Worm (Caenorhabditis elegans) whole organism, young adult: ENCODE measurements around the gene T13F3.6.

Source experiments
- B0336.3 ChIP-seq: fragments of 200-800 bp; sonication (Bioruptor generic); IDR thresholded peaks from 2 replicates; pipeline ENCODE4 v1.3.6; 2022; ENCODE audit warnings: missing genetic modification characterization, missing compliant biosample characterization
- C06A6.2 ChIP-seq: fragments of 200-800 bp; sonication (Bioruptor generic); conservative IDR thresholded peaks from 2 replicates; pipeline ENCODE4 v1.3.6; 2022; ENCODE audit warnings: missing genetic modification characterization, missing compliant biosample characterization
- D2030.7 ChIP-seq: fragments of 200-800 bp; sonication (Bioruptor generic); IDR thresholded peaks from 2 replicates; pipeline ENCODE4 v1.3.6; 2022; ENCODE audit warnings: missing genetic modification reagents, missing genetic modification characterization, missing compliant biosample characterization
- F33H1.4 ChIP-seq: fragments of 200-800 bp; sonication (Bioruptor generic); IDR thresholded peaks from 2 replicates; pipeline ENCODE4 v1.3.6; 2022; ENCODE audit warnings: missing genetic modification reagents, missing genetic modification characterization, missing compliant biosample characterization
- F49E8.2 ChIP-seq: sonication (generic microtip); optimal IDR thresholded peaks from 3 replicates; lab custom pipeline; 2017; ENCODE audit warnings: missing genetic modification characterization, mild to moderate bottlenecking, missing compliant biosample characterization, antibody characterized with exemption, moderate library complexity; ENCODE audit not compliant: insufficient read depth
- Y53G8AR.9 ChIP-seq: fragments of 200-800 bp; sonication (Bioruptor generic); conservative IDR thresholded peaks from 2 replicates; pipeline ENCODE4 v1.3.6; 2022; ENCODE audit warnings: missing genetic modification reagents, missing genetic modification characterization, missing compliant biosample characterization
- aptf-2 ChIP-seq: fragments of 200-800 bp; sonication (Bioruptor generic); conservative IDR thresholded peaks from 2 replicates; pipeline ENCODE4 v1.3.6; 2022; ENCODE audit warnings: missing genetic modification reagents, missing genetic modification characterization, missing compliant biosample characterization
- attf-5 ChIP-seq: fragments of 200-800 bp; sonication (Bioruptor generic); optimal IDR thresholded peaks from 2 replicates; lab custom pipeline; 2018; ENCODE audit warnings: mild to moderate bottlenecking, missing genetic modification characterization, missing compliant biosample characterization
- attf-6 ChIP-seq: fragments of 200-800 bp; sonication (Bioruptor generic); IDR thresholded peaks from 2 replicates; pipeline ENCODE4 v1.3.6; 2022; ENCODE audit warnings: missing genetic modification reagents, missing genetic modification characterization, missing compliant biosample characterization
- bed-1 ChIP-seq: fragments of 200-800 bp; sonication (Bioruptor generic); IDR thresholded peaks from 2 replicates; pipeline ENCODE4 v1.3.6; 2022; ENCODE audit warnings: missing genetic modification reagents, missing genetic modification characterization, missing compliant biosample characterization
- ccch-3 ChIP-seq: fragments of 200-800 bp; sonication (Bioruptor generic); optimal IDR thresholded peaks from 2 replicates; lab custom pipeline; 2018; ENCODE audit warnings: mild to moderate bottlenecking, missing genetic modification characterization, missing compliant biosample characterization
- ceh-100 ChIP-seq: fragments of 200-800 bp; sonication (Bioruptor generic); IDR thresholded peaks from 2 replicates; pipeline ENCODE4 v1.3.6; 2022; ENCODE audit warnings: missing genetic modification reagents, missing genetic modification characterization, missing compliant biosample characterization
- ceh-79 ChIP-seq: sonication (generic microtip); optimal IDR thresholded peaks from 2 replicates; lab custom pipeline; 2017; ENCODE audit warnings: mild to moderate bottlenecking, missing genetic modification characterization, missing compliant biosample characterization
- die-1 ChIP-seq: sonication (generic microtip); optimal IDR thresholded peaks from 2 replicates; lab custom pipeline; 2016; ENCODE audit warnings: missing genotype, mild to moderate bottlenecking, missing genetic modification characterization, missing compliant biosample characterization
- dox-1 ChIP-seq: fragments of 200-800 bp; sonication (Bioruptor generic); IDR thresholded peaks from 2 replicates; pipeline ENCODE4 v1.3.6; 2022; ENCODE audit warnings: missing genetic modification reagents, missing genetic modification characterization, missing compliant biosample characterization
- egl-18 ChIP-seq: fragments of 200-800 bp; sonication (Bioruptor generic); IDR thresholded peaks from 2 replicates; pipeline ENCODE4 v1.3.6; 2022; ENCODE audit warnings: missing genetic modification reagents, missing genetic modification characterization, missing compliant biosample characterization
- hlh-12 ChIP-seq: sonication (generic microtip); optimal IDR thresholded peaks from 2 replicates; lab custom pipeline; 2016; ENCODE audit warnings: missing genetic modification characterization, missing compliant biosample characterization
- hmg-20 ChIP-seq: fragments of 200-800 bp; sonication (Bioruptor generic); IDR thresholded peaks from 2 replicates; pipeline ENCODE4 v1.3.6; 2022; ENCODE audit warnings: missing genetic modification reagents, missing genetic modification characterization, missing compliant biosample characterization
- hrde-1 ChIP-seq: sonication (generic microtip); optimal IDR thresholded peaks from 2 replicates; lab custom pipeline; 2016; ENCODE audit warnings: missing genetic modification characterization, mild to moderate bottlenecking, missing compliant biosample characterization, moderate library complexity, missing genotype, missing genetic modification reagents, borderline replicate concordance
- hsf-1 ChIP-seq: fragments of 200-800 bp; sonication (Bioruptor generic); IDR thresholded peaks from 2 replicates; pipeline ENCODE4 v1.3.6; 2022; ENCODE audit warnings: missing genetic modification reagents, missing genetic modification characterization, missing compliant biosample characterization
- lin-26 ChIP-seq: fragments of 200-800 bp; sonication (Bioruptor generic); IDR thresholded peaks from 2 replicates; pipeline ENCODE4 v1.3.6; 2022; ENCODE audit warnings: missing genetic modification reagents, missing genetic modification characterization, missing compliant biosample characterization
- lin-40 ChIP-seq: sonication (generic microtip); optimal IDR thresholded peaks from 2 replicates; lab custom pipeline; 2016; ENCODE audit warnings: missing genetic modification characterization, mild to moderate bottlenecking, missing compliant biosample characterization, missing genotype, missing genetic modification reagents
- lsl-1 ChIP-seq: fragments of 200-800 bp; sonication (Bioruptor generic); optimal IDR thresholded peaks from 2 replicates; lab custom pipeline; 2018; ENCODE audit warnings: mild to moderate bottlenecking, missing genetic modification characterization, moderate library complexity, missing compliant biosample characterization
- madf-6 ChIP-seq: fragments of 200-800 bp; sonication (Bioruptor generic); IDR thresholded peaks from 2 replicates; pipeline ENCODE4 v1.3.6; 2022; ENCODE audit warnings: missing genetic modification reagents, missing genetic modification characterization, missing compliant biosample characterization
- mcd-1 ChIP-seq: fragments of 200-800 bp; sonication (Bioruptor generic); IDR thresholded peaks from 2 replicates; pipeline ENCODE4 v1.3.6; 2022; ENCODE audit warnings: missing genetic modification reagents, missing genetic modification characterization, missing compliant biosample characterization
- nfyb-1 ChIP-seq: fragments of 200-800 bp; sonication (Bioruptor generic); IDR thresholded peaks from 2 replicates; pipeline ENCODE4 v1.3.6; 2022; ENCODE audit warnings: missing genetic modification reagents, missing genetic modification characterization, missing compliant biosample characterization
- nhr-179 ChIP-seq: sonication (generic microtip); optimal IDR thresholded peaks from 2 replicates; lab custom pipeline; 2016; ENCODE audit warnings: mild to moderate bottlenecking, missing genetic modification characterization, missing compliant biosample characterization
- pbrm-1 ChIP-seq: fragments of 200-800 bp; sonication (Bioruptor generic); IDR thresholded peaks from 2 replicates; pipeline ENCODE4 v1.3.6; 2022; ENCODE audit warnings: missing genetic modification reagents, missing genetic modification characterization, missing compliant biosample characterization
- rcor-1 ChIP-seq: fragments of 200-800 bp; sonication (Bioruptor generic); IDR thresholded peaks from 2 replicates; pipeline ENCODE4 v1.3.6; 2022; ENCODE audit warnings: missing genetic modification reagents, missing genetic modification characterization, missing compliant biosample characterization
- rpc-1 ChIP-seq, 2 experiments: fragments of 150-350 bp in 1 of 2; sonication (generic microtip) in 1 of 2; optimal IDR thresholded peaks; 2 replicates each; lab custom pipeline; 2014 to 2018; ENCODE audit warnings: missing biosample characterization in 1 of 2, missing genetic modification characterization in 1 of 2, missing genetic modification reagents in 1 of 2, missing genotype in 1 of 2
- snpc-1.1 ChIP-seq: sonication (generic microtip); optimal IDR thresholded peaks from 2 replicates; lab custom pipeline; 2017; ENCODE audit warnings: missing genetic modification characterization, mild to moderate bottlenecking, missing compliant biosample characterization, antibody characterized with exemption, moderate library complexity, missing genotype, missing genetic modification reagents; ENCODE audit not compliant: insufficient read depth
- snpc-3.4 ChIP-seq: sonication (generic microtip); optimal IDR thresholded peaks from 2 replicates; lab custom pipeline; 2017; ENCODE audit warnings: missing genetic modification characterization, mild to moderate bottlenecking, missing compliant biosample characterization, antibody characterized with exemption, moderate library complexity, missing genotype, missing genetic modification reagents
- snpc-4 ChIP-seq, 5 experiments: fragments of 150-350 bp in 1 of 5; sonication (generic microtip) in 4 of 5; optimal IDR thresholded peaks; 2 replicates each; lab custom pipeline; 2014 to 2018; ENCODE audit warnings: missing genetic modification characterization in 5 of 5, missing biosample characterization in 3 of 5, antibody characterized with exemption in 2 of 5, mild to moderate bottlenecking in 2 of 5, missing compliant biosample characterization in 2 of 5, missing genotype in 2 of 5, moderate library complexity in 2 of 5, missing genetic modification reagents in 1 of 5
- tbp1 ChIP-seq: fragments of 200-800 bp; sonication (Bioruptor generic); optimal IDR thresholded peaks from 2 replicates; lab custom pipeline; 2018; ENCODE audit warnings: mild to moderate bottlenecking, missing genetic modification characterization, missing compliant biosample characterization
- unc-130 ChIP-seq: sonication (generic microtip); optimal IDR thresholded peaks from 2 replicates; lab custom pipeline; 2016; ENCODE audit warnings: missing genetic modification reagents, missing genetic modification characterization, missing compliant biosample characterization
- ztf-18 ChIP-seq: sonication (generic microtip); optimal IDR thresholded peaks from 2 replicates; lab custom pipeline; 2016; ENCODE audit warnings: missing genotype, mild to moderate bottlenecking, missing genetic modification characterization, missing compliant biosample characterization
- ztf-22 ChIP-seq: fragments of 200-800 bp; sonication (Bioruptor generic); optimal IDR thresholded peaks from 2 replicates; lab custom pipeline; 2018; ENCODE audit warnings: mild to moderate bottlenecking, missing genetic modification characterization, moderate library complexity, missing compliant biosample characterization
- ztf-28 ChIP-seq: fragments of 200-800 bp; sonication (Bioruptor generic); IDR thresholded peaks from 2 replicates; pipeline ENCODE4 v1.3.6; 2022; ENCODE audit warnings: missing genetic modification reagents, missing genetic modification characterization, missing compliant biosample characterization
- ztf-3 ChIP-seq: fragments of 200-800 bp; sonication (Bioruptor generic); optimal IDR thresholded peaks from 2 replicates; lab custom pipeline; 2018; ENCODE audit warnings: mild to moderate bottlenecking, missing genetic modification characterization, missing compliant biosample characterization

T13F3.6 gene

DNA sequence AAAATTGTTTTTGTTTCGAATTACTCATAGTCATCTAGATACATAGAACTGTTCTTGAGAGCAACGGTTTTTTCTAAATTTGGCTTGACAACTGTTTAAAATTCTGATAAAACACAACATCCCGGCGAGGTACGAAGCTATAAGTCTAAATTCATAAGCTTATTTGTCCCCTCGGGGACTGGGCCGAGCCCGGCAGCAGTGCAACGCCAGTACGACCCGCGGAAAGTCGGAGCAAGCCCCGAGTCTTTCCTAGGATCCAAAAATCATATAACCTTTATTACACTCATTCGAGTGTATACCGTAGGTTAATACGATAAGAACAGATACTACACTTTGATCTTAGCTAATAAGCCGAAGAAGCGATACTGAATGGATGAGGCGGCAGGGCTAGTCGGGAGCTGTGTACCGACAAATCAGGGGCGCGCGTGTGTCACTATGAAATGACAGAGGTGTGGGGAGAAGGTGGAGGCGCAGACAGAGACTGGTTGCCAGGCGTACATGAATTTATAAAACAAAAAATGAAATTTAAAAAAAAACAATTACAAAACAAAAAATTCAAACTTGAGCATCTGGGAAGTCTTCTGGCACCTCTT, 45.4 kb downstream of the T13F3.6 start (continued):
- no peak for TF ChIP-seq egl-18 (GFP tag; lab: Robert Waterston, UW)
- TF ChIP-seq hsf-1 (GFP tag; lab: Robert Waterston, UW) = no peak
- 0 out of 2 replicates have a peak, but pooled peaks have one; percentile 26 for TF ChIP-seq rcor-1 (GFP tag; lab: Robert Waterston, UW)
- TF ChIP-seq lin-26 = peak; percentile 82
- peak; percentile 96 for TF ChIP-seq attf-6
- peak; percentile 40; the same call in 1 of the 2 replicates for TF ChIP-seq ceh-100 (GFP tag; lab: Robert Waterston, UW)
- TF ChIP-seq lsl-1 (GFP tag; lab: Kevin White, UChicago) = peak; percentile 64
- peak; percentile 62 for TF ChIP-seq F49E8.2 (tag; lab: Kevin White, UChicago)
- peak; percentile 86 for TF ChIP-seq pbrm-1 (GFP tag; lab: Robert Waterston, UW)
- TF ChIP-seq lin-40 = no peak
- peak; percentile 65 for TF ChIP-seq B0336.3
- TF ChIP-seq mcd-1 (GFP tag; lab: Robert Waterston, UW) = peak; percentile 32
- no peak for TF ChIP-seq rpc-1 (optimal IDR thresholded peaks at IDR 0.05; lab: Kevin White, UChicago)
- TF ChIP-seq rpc-1 (tag; optimal IDR thresholded peaks at IDR 0.05; lab: Kevin White, UChicago) = peak; percentile 3
- no peak for TF ChIP-seq ceh-79 (tag; lab: Kevin White, UChicago)
- TF ChIP-seq D2030.7 (GFP tag; lab: Robert Waterston, UW) = peak; percentile 76
- no peak for TF ChIP-seq hlh-12 (tag; lab: Kevin White, UChicago)
- TF ChIP-seq ztf-22 (GFP tag; lab: Kevin White, UChicago) = no peak
- no peak for TF ChIP-seq attf-5 (GFP tag; lab: Kevin White, UChicago)
- TF ChIP-seq ztf-28 (GFP tag; lab: Robert Waterston, UW) = no peak
- TF ChIP-seq dox-1 (GFP tag; lab: Robert Waterston, UW) = peak; percentile 77
- TF ChIP-seq snpc-3.4 (tag; lab: Kevin White, UChicago) = peak; percentile 74
- no peak for TF ChIP-seq ztf-3 (GFP tag; lab: Kevin White, UChicago)
- TF ChIP-seq bed-1 (GFP tag; lab: Robert Waterston, UW) = no peak
- no peak for TF ChIP-seq nhr-179 (tag; lab: Kevin White, UChicago)
- peak; percentile 45 for TF ChIP-seq die-1 (tag; lab: Kevin White, UChicago)
- peak; percentile 73 for TF ChIP-seq madf-6 (GFP tag; lab: Robert Waterston, UW)
- TF ChIP-seq ztf-18 (tag; lab: Kevin White, UChicago) = peak; percentile 27
- peak; percentile 14; the same call in 1 of the 2 replicates for TF ChIP-seq F33H1.4
- TF ChIP-seq hrde-1 (tag; lab: Kevin White, UChicago) = no peak
- TF ChIP-seq Y53G8AR.9 = 0 out of 2 replicates have a peak, but pooled peaks have one; percentile 44
- TF ChIP-seq snpc-1.1 (tag; lab: Kevin White, UChicago) = peak; percentile 92
- peak; percentile 89 for TF ChIP-seq snpc-4 (GFP tag; optimal IDR thresholded peaks at IDR 0.05; lab: Kevin White, UChicago)
- TF ChIP-seq snpc-4 (tag; optimal IDR thresholded peaks at IDR 0.05; lab: Kevin White, UChicago) = peak; percentile 82 to 97 (median 92)
- TF ChIP-seq C06A6.2 (GFP tag; lab: Robert Waterston, UW) = no peak
- TF ChIP-seq aptf-2 (GFP tag; lab: Robert Waterston, UW) = 0 out of 2 replicates have a peak, but pooled peaks have one; percentile 29
- no peak for TF ChIP-seq ccch-3 (GFP tag; lab: Kevin White, UChicago)
- peak; percentile 70 for TF ChIP-seq tbp1 (GFP tag; lab: Kevin White, UChicago)
- TF ChIP-seq nfyb-1 (GFP tag; lab: Robert Waterston, UW) = peak; percentile 42; the same call in 1 of the 2 replicates
- TF ChIP-seq hmg-20 (GFP tag; lab: Robert Waterston, UW) = no peak
- TF ChIP-seq unc-130 (GFP tag; lab: Kevin White, UChicago) = peak; percentile 13
